Worm (Caenorhabditis elegans) whole organism, mixed stage, embryonic: Measurements from ENCODE around the gene F59A6.11.
A peak's percentile ranks its signal among the peaks of the same experiment; 100 is the strongest.

Experiments
- drap-1 ChIP-seq: fragments of 200-800 bp; sonication (Bioruptor generic); optimal IDR thresholded peaks from 3 replicates; lab custom pipeline; 2018; ENCODE audit warnings: mild to moderate bottlenecking, missing genetic modification characterization, missing compliant biosample characterization
- ham-2 ChIP-seq: fragments of 200-800 bp; sonication (Bioruptor generic); optimal IDR thresholded peaks from 2 replicates; lab custom pipeline; 2018; ENCODE audit warnings: mild to moderate bottlenecking, missing genetic modification characterization, missing compliant biosample characterization
- unc-120 ChIP-seq: sonication (generic microtip); optimal IDR thresholded peaks from 2 replicates; lab custom pipeline; 2017; ENCODE audit warnings: missing genetic modification characterization, missing compliant biosample characterization; ENCODE audit not compliant: poor library complexity, severe bottlenecking
- zip-8 ChIP-seq: fragments of 150-350 bp; optimal IDR thresholded peaks from 2 replicates; lab custom pipeline; 2014; ENCODE audit warnings: missing biosample characterization, missing genetic modification characterization
- ztf-11 ChIP-seq: fragments of 150-350 bp; optimal IDR thresholded peaks from 2 replicates; lab custom pipeline; 2014; ENCODE audit warnings: missing biosample characterization, missing genetic modification characterization

- TF ChIP-seq drap-1 (GFP tag; lab: Kevin White, UChicago) (no peak), zip-8 (peak; percentile 78), ham-2 (GFP tag; lab: Kevin White, UChicago) (no peak), unc-120 (tag; lab: Kevin White, UChicago) (no peak), ztf-11 (tag; lab: Kevin White, UChicago) (no peak)
Measured at ce11 chrII:5016144-5016543, 17.6 kb upstream of the F59A6.11 start.
